Worm (Caenorhabditis elegans) whole organism, mixed stage, embryonic: ENCODE data around the gene K09G1.2.
A peak's percentile ranks its signal among the peaks of the same experiment; 100 is the strongest.

Source experiments
- M03D4.4 ChIP-seq: sonication (generic microtip); optimal IDR thresholded peaks from 2 replicates; lab custom pipeline; 2017; ENCODE audit warnings: mild to moderate bottlenecking, missing genetic modification characterization, missing compliant biosample characterization
- bed-3 ChIP-seq: fragments of 200-800 bp; sonication (Bioruptor generic); optimal IDR thresholded peaks from 3 replicates; lab custom pipeline; 2018; ENCODE audit warnings: mild to moderate bottlenecking, missing genetic modification characterization, moderate library complexity, missing compliant biosample characterization
- blmp-1 ChIP-seq: fragments of 150-350 bp; optimal IDR thresholded peaks from 2 replicates; lab custom pipeline; 2014; ENCODE audit warnings: missing biosample characterization, missing genetic modification characterization
- ceh-39 ChIP-seq: fragments of 150-350 bp; optimal IDR thresholded peaks from 2 replicates; lab custom pipeline; 2014; ENCODE audit warnings: missing biosample characterization, missing genetic modification characterization
- ceh-43 ChIP-seq: fragments of 200-800 bp; sonication (Bioruptor generic); optimal IDR thresholded peaks from 2 replicates; lab custom pipeline; 2018; ENCODE audit warnings: mild to moderate bottlenecking, missing genetic modification characterization, moderate library complexity, missing compliant biosample characterization
- ces-1 ChIP-seq: fragments of 150-350 bp; optimal IDR thresholded peaks from 2 replicates; lab custom pipeline; 2014; ENCODE audit warnings: missing biosample characterization, missing genetic modification reagents, missing genetic modification characterization
- cnd-1 ChIP-seq: fragments of 200-800 bp; sonication (Bioruptor generic); optimal IDR thresholded peaks from 2 replicates; lab custom pipeline; 2018; ENCODE audit warnings: mild to moderate bottlenecking, missing genetic modification characterization, missing compliant biosample characterization
- drap-1 ChIP-seq: fragments of 200-800 bp; sonication (Bioruptor generic); optimal IDR thresholded peaks from 3 replicates; lab custom pipeline; 2018; ENCODE audit warnings: mild to moderate bottlenecking, missing genetic modification characterization, missing compliant biosample characterization
- elt-1 ChIP-seq: sonication (generic microtip); optimal IDR thresholded peaks from 2 replicates; lab custom pipeline; 2017; ENCODE audit warnings: missing genetic modification characterization, mild to moderate bottlenecking, missing compliant biosample characterization, antibody characterized with exemption, moderate library complexity, borderline replicate concordance; ENCODE audit not compliant: insufficient read depth
- elt-3 ChIP-seq: fragments of 150-350 bp; optimal IDR thresholded peaks from 2 replicates; lab custom pipeline; 2014; ENCODE audit warnings: missing biosample characterization, missing genetic modification characterization
- flh-1 ChIP-seq: fragments of 200-800 bp; sonication (Bioruptor generic); optimal IDR thresholded peaks from 2 replicates; lab custom pipeline; 2018; ENCODE audit warnings: mild to moderate bottlenecking, missing genetic modification characterization, moderate library complexity, missing compliant biosample characterization
- ham-2 ChIP-seq: fragments of 200-800 bp; sonication (Bioruptor generic); optimal IDR thresholded peaks from 2 replicates; lab custom pipeline; 2018; ENCODE audit warnings: mild to moderate bottlenecking, missing genetic modification characterization, missing compliant biosample characterization
- hlh-1 ChIP-seq: fragments of 150-350 bp; optimal IDR thresholded peaks from 2 replicates; lab custom pipeline; 2014; ENCODE audit warnings: missing biosample characterization, missing genetic modification reagents, missing genetic modification characterization
- lin-13 ChIP-seq: fragments of 150-350 bp; optimal IDR thresholded peaks from 2 replicates; lab custom pipeline; 2014; ENCODE audit warnings: missing biosample characterization, missing genetic modification characterization
- lin-32 ChIP-seq: fragments of 200-800 bp; sonication (Bioruptor generic); optimal IDR thresholded peaks from 2 replicates; lab custom pipeline; 2018; ENCODE audit warnings: mild to moderate bottlenecking, missing genetic modification characterization, missing compliant biosample characterization
- lsy-2 ChIP-seq: fragments of 150-350 bp; optimal IDR thresholded peaks from 2 replicates; lab custom pipeline; 2014; ENCODE audit warnings: missing biosample characterization, missing genetic modification characterization
- mab-5 ChIP-seq: fragments of 150-350 bp; optimal IDR thresholded peaks from 2 replicates; lab custom pipeline; 2014; ENCODE audit warnings: missing biosample characterization, missing genetic modification characterization
- mep-1 ChIP-seq: fragments of 150-350 bp; optimal IDR thresholded peaks from 2 replicates; lab custom pipeline; 2017; ENCODE audit warnings: missing biosample characterization, missing genetic modification reagents, missing genetic modification characterization, inconsistent platforms
- mls-2 ChIP-seq: sonication (generic microtip); optimal IDR thresholded peaks from 2 replicates; lab custom pipeline; 2016; ENCODE audit warnings: mild to moderate bottlenecking, missing genetic modification characterization, moderate library complexity, missing compliant biosample characterization
- nhr-12 ChIP-seq: fragments of 150-350 bp; optimal IDR thresholded peaks from 2 replicates; lab custom pipeline; 2014; ENCODE audit warnings: missing biosample characterization, missing genetic modification characterization
- nhr-2 ChIP-seq: fragments of 150-350 bp; optimal IDR thresholded peaks from 2 replicates; lab custom pipeline; 2014; ENCODE audit warnings: missing biosample characterization, missing genetic modification characterization
- nhr-237 ChIP-seq: fragments of 150-350 bp; optimal IDR thresholded peaks from 2 replicates; lab custom pipeline; 2014; ENCODE audit warnings: missing biosample characterization, missing genetic modification characterization
- nhr-28 ChIP-seq: fragments of 150-350 bp; optimal IDR thresholded peaks from 2 replicates; lab custom pipeline; 2014; ENCODE audit warnings: missing biosample characterization, missing genetic modification characterization
- nhr-76 ChIP-seq: sonication (generic microtip); optimal IDR thresholded peaks from 2 replicates; lab custom pipeline; 2017; ENCODE audit warnings: missing biosample characterization, missing genetic modification characterization
- pha-4 ChIP-seq: fragments of 150-350 bp; optimal IDR thresholded peaks from 2 replicates; lab custom pipeline; 2018; ENCODE audit warnings: missing biosample characterization, missing genetic modification reagents, missing genetic modification characterization
- sem-2 ChIP-seq: fragments of 200-800 bp; sonication (Bioruptor generic); optimal IDR thresholded peaks from 2 replicates; lab custom pipeline; 2018; ENCODE audit warnings: mild to moderate bottlenecking, missing genetic modification characterization, missing compliant biosample characterization
- snpc-4 ChIP-seq: fragments of 150-350 bp; optimal IDR thresholded peaks from 2 replicates; lab custom pipeline; 2014; ENCODE audit warnings: missing biosample characterization, missing genetic modification characterization
- tbx-8 ChIP-seq: fragments of 200-800 bp; sonication (Bioruptor generic); optimal IDR thresholded peaks from 2 replicates; lab custom pipeline; 2018; ENCODE audit warnings: mild to moderate bottlenecking, missing genetic modification characterization, moderate library complexity, missing compliant biosample characterization
- unc-120 ChIP-seq: sonication (generic microtip); optimal IDR thresholded peaks from 2 replicates; lab custom pipeline; 2017; ENCODE audit warnings: missing genetic modification characterization, missing compliant biosample characterization; ENCODE audit not compliant: poor library complexity, severe bottlenecking
- unc-39 ChIP-seq: fragments of 150-350 bp; optimal IDR thresholded peaks from 2 replicates; lab custom pipeline; 2014; ENCODE audit warnings: missing biosample characterization, missing genetic modification characterization
- unc-62 ChIP-seq: fragments of 150-350 bp; optimal IDR thresholded peaks from 2 replicates; lab custom pipeline; 2014; ENCODE audit warnings: missing biosample characterization, missing genetic modification reagents, missing genetic modification characterization
- zip-8 ChIP-seq: fragments of 150-350 bp; optimal IDR thresholded peaks from 2 replicates; lab custom pipeline; 2014; ENCODE audit warnings: missing biosample characterization, missing genetic modification characterization
- ztf-11 ChIP-seq: fragments of 150-350 bp; optimal IDR thresholded peaks from 2 replicates; lab custom pipeline; 2014; ENCODE audit warnings: missing biosample characterization, missing genetic modification characterization

K09G1.2 gene

ce11 chrV:9583323-9583644 lies 7.1 kb upstream of the K09G1.2 start, which contains the start of gene K09G1.1:
Gene K09G1.1, plus strand, starts transcription at chrV:9583545.
- TF ChIP-seq mls-2 (tag; lab: Kevin White, UChicago) (no peak), mep-1 (no peak), flh-1 (no peak), nhr-76 (tag; lab: Kevin White, UChicago) (no peak), unc-120 (tag; lab: Kevin White, UChicago) (no peak), mab-5 (tag; lab: Kevin White, UChicago) (no peak), nhr-28 (no peak), hlh-1 (tag; lab: Kevin White, UChicago) (no peak), zip-8 (tag; lab: Kevin White, UChicago) (no peak), ham-2 (GFP tag; lab: Kevin White, UChicago) (no peak), cnd-1 (tag; lab: Kevin White, UChicago) (no peak), blmp-1 (tag; lab: Kevin White, UChicago) (no peak), unc-39 (tag; lab: Kevin White, UChicago) (no peak), nhr-2 (tag; lab: Kevin White, UChicago) (no peak), elt-3 (tag; lab: Kevin White, UChicago) (no peak), lsy-2 (tag; lab: Kevin White, UChicago) (no peak)

- TF ChIP-seq mab-5 (tag; lab: Kevin White, UChicago) (no peak), lin-32 (no peak), drap-1 (GFP tag; lab: Kevin White, UChicago) (no peak), ceh-43 (GFP tag; lab: Kevin White, UChicago) (no peak), lsy-2 (tag; lab: Kevin White, UChicago) (no peak), blmp-1 (tag; lab: Kevin White, UChicago) (no peak), zip-8 (tag; lab: Kevin White, UChicago) (no peak), mep-1 (no peak), nhr-28 (no peak), cnd-1 (tag; lab: Kevin White, UChicago) (no peak), mls-2 (tag; lab: Kevin White, UChicago) (no peak), unc-62 (GFP tag; lab: Kevin White, UChicago) (no peak), ces-1 (GFP tag; lab: Kevin White, UChicago) (no peak), sem-2 (no peak)
- TF ChIP-seq, all 35 proteins: peak for 0
Measured at ce11 chrV:9584263-9584662, 6.2 kb upstream of the K09G1.2 start.

ce11 chrV:9587619-9588018 lies 2.8 kb upstream of the K09G1.2 start:
- TF ChIP-seq ztf-11 (no peak), elt-1 (tag; lab: Kevin White, UChicago) (peak; percentile 63)

ce11 chrV:9588574-9588973 lies 1.8 kb upstream of the K09G1.2 start:
- no peak for TF ChIP-seq M03D4.4 (tag; lab: Kevin White, UChicago)
- TF ChIP-seq elt-1 (tag; lab: Kevin White, UChicago), result peak; percentile 36

ce11 chrV:9608256-9608655 lies 17.8 kb downstream of the K09G1.2 start, which contains the start of gene dop-2:
Gene dop-2, plus strand, starts transcription at chrV:9608556.
- TF ChIP-seq nhr-28, result no peak
- TF ChIP-seq unc-62 (GFP tag; lab: Kevin White, UChicago), result no peak
- no peak for TF ChIP-seq elt-3 (tag; lab: Kevin White, UChicago)
- no peak for TF ChIP-seq mab-5 (tag; lab: Kevin White, UChicago)
- no peak for TF ChIP-seq ces-1 (GFP tag; lab: Kevin White, UChicago)
- TF ChIP-seq lin-13, result no peak
- TF ChIP-seq tbx-8 (GFP tag; lab: Kevin White, UChicago), result no peak
- TF ChIP-seq drap-1 (GFP tag; lab: Kevin White, UChicago), result no peak
- no peak for TF ChIP-seq hlh-1 (tag; lab: Kevin White, UChicago)
- TF ChIP-seq ceh-39 (tag; lab: Kevin White, UChicago), result no peak
- TF ChIP-seq mep-1, result no peak

- TF ChIP-seq nhr-12 (no peak), pha-4 (no peak), ham-2 (GFP tag; lab: Kevin White, UChicago) (no peak), nhr-237 (tag; lab: Kevin White, UChicago) (no peak), unc-39 (tag; lab: Kevin White, UChicago) (no peak), unc-120 (tag; lab: Kevin White, UChicago) (no peak), bed-3 (GFP tag; lab: Kevin White, UChicago) (no peak), ceh-39 (tag; lab: Kevin White, UChicago) (no peak), snpc-4 (tag; lab: Kevin White, UChicago) (no peak), blmp-1 (tag; lab: Kevin White, UChicago) (no peak), hlh-1 (tag; lab: Kevin White, UChicago) (no peak)
- TF ChIP-seq, all 35 proteins: peak for 0
Measured at ce11 chrV:9609217-9609616, 18.8 kb downstream of the K09G1.2 start.
